Worm (Caenorhabditis elegans) whole organism, late embryonic: Measurements from ENCODE around the gene tbp-1.

ENCODE experiments used
- C08G9.2 ChIP-seq: sonication (generic microtip); optimal IDR thresholded peaks from 2 replicates; lab custom pipeline; 2016; ENCODE audit warnings: mild to moderate bottlenecking, missing genetic modification characterization, moderate library complexity, missing compliant biosample characterization
- K09A11.1 ChIP-seq: sonication (generic microtip); optimal IDR thresholded peaks from 2 replicates; lab custom pipeline; 2017; ENCODE audit warnings: antibody characterized with exemption, mild to moderate bottlenecking, missing genetic modification characterization, missing compliant biosample characterization; ENCODE audit not compliant: insufficient read depth
- T23F11.4 ChIP-seq: fragments of 200-800 bp; sonication (Bioruptor generic); optimal IDR thresholded peaks from 2 replicates; lab custom pipeline; 2018; ENCODE audit warnings: mild to moderate bottlenecking, missing genetic modification characterization, missing compliant biosample characterization
- Y22D7AL.16 ChIP-seq: sonication (generic microtip); optimal IDR thresholded peaks from 2 replicates; lab custom pipeline; 2016; ENCODE audit warnings: missing genetic modification characterization, missing compliant biosample characterization
- ahr-1 ChIP-seq: sonication (generic microtip); optimal IDR thresholded peaks from 2 replicates; lab custom pipeline; 2016; ENCODE audit warnings: missing genetic modification characterization, missing compliant biosample characterization
- ceh-18 ChIP-seq: sonication (generic microtip); optimal IDR thresholded peaks from 2 replicates; lab custom pipeline; 2016; ENCODE audit warnings: missing genetic modification characterization, missing compliant biosample characterization
- ceh-19 ChIP-seq: fragments of 200-800 bp; sonication (Bioruptor generic); optimal IDR thresholded peaks from 2 replicates; lab custom pipeline; 2018; ENCODE audit warnings: mild to moderate bottlenecking, missing genetic modification characterization, missing compliant biosample characterization
- ceh-2 ChIP-seq: sonication (generic microtip); optimal IDR thresholded peaks from 2 replicates; lab custom pipeline; 2016; ENCODE audit warnings: missing genotype, missing genetic modification characterization, missing compliant biosample characterization
- ceh-34 ChIP-seq: sonication (generic microtip); optimal IDR thresholded peaks from 2 replicates; lab custom pipeline; 2016; ENCODE audit warnings: mild to moderate bottlenecking, missing genetic modification characterization, missing compliant biosample characterization
- ceh-45 ChIP-seq: fragments of 200-800 bp; sonication (Bioruptor generic); IDR thresholded peaks from 2 replicates; pipeline ENCODE4 v1.3.6; 2022; ENCODE audit warnings: missing genetic modification reagents, missing genetic modification characterization, missing compliant biosample characterization
- ceh-48 ChIP-seq: sonication (generic microtip); optimal IDR thresholded peaks from 2 replicates; lab custom pipeline; 2016; ENCODE audit warnings: missing genetic modification characterization, inconsistent platforms, missing compliant biosample characterization
- ceh-6 ChIP-seq: fragments of 200-800 bp; sonication (Bioruptor generic); optimal IDR thresholded peaks from 2 replicates; lab custom pipeline; 2018; ENCODE audit warnings: mild to moderate bottlenecking, missing genetic modification characterization, missing compliant biosample characterization
- ceh-9 ChIP-seq: sonication (generic microtip); optimal IDR thresholded peaks from 2 replicates; lab custom pipeline; 2016; ENCODE audit warnings: mild to moderate bottlenecking, missing genetic modification characterization, inconsistent platforms, missing compliant biosample characterization
- che-1 ChIP-seq: sonication (generic microtip); optimal IDR thresholded peaks from 2 replicates; lab custom pipeline; 2016; ENCODE audit warnings: mild to moderate bottlenecking, missing genetic modification characterization, missing compliant biosample characterization
- elt-2 ChIP-seq: sonication (generic microtip); optimal IDR thresholded peaks from 2 replicates; lab custom pipeline; 2016; ENCODE audit warnings: missing genetic modification reagents, missing genetic modification characterization, missing compliant biosample characterization
- elt-4 ChIP-seq: sonication (generic microtip); optimal IDR thresholded peaks from 2 replicates; lab custom pipeline; 2016; ENCODE audit warnings: missing genetic modification characterization, missing compliant biosample characterization
- ets-4 ChIP-seq: sonication (generic microtip); optimal IDR thresholded peaks from 2 replicates; lab custom pipeline; 2016; ENCODE audit warnings: missing genetic modification characterization, missing compliant biosample characterization
- eyg-1 ChIP-seq: sonication (generic microtip); optimal IDR thresholded peaks from 2 replicates; lab custom pipeline; 2016; ENCODE audit warnings: missing genotype, missing genetic modification characterization, missing compliant biosample characterization
- fkh-6 ChIP-seq: sonication (generic microtip); optimal IDR thresholded peaks from 2 replicates; lab custom pipeline; 2016; ENCODE audit warnings: missing genetic modification characterization, missing compliant biosample characterization
- gmeb-2 ChIP-seq: sonication (generic microtip); optimal IDR thresholded peaks from 2 replicates; lab custom pipeline; 2016; ENCODE audit warnings: missing genetic modification characterization, inconsistent platforms, missing compliant biosample characterization
- hlh-13 ChIP-seq: fragments of 200-800 bp; sonication (Bioruptor generic); optimal IDR thresholded peaks from 2 replicates; lab custom pipeline; 2018; ENCODE audit warnings: mild to moderate bottlenecking, missing genetic modification characterization, missing compliant biosample characterization
- hlh-30 ChIP-seq: sonication (generic microtip); optimal IDR thresholded peaks from 2 replicates; lab custom pipeline; 2017; ENCODE audit warnings: antibody characterized with exemption, missing genetic modification characterization, missing compliant biosample characterization; ENCODE audit not compliant: insufficient read depth
- hlh-6 ChIP-seq: sonication (generic microtip); optimal IDR thresholded peaks from 2 replicates; lab custom pipeline; 2016; ENCODE audit warnings: missing genotype, missing genetic modification characterization, missing compliant biosample characterization
- lin-11 ChIP-seq: fragments of 200-800 bp; sonication (Bioruptor generic); optimal IDR thresholded peaks from 2 replicates; lab custom pipeline; 2018; ENCODE audit warnings: mild to moderate bottlenecking, missing genetic modification characterization, missing compliant biosample characterization
- nhr-11 ChIP-seq: fragments of 150-350 bp; optimal IDR thresholded peaks from 2 replicates; lab custom pipeline; 2014; ENCODE audit warnings: missing biosample characterization, missing genetic modification characterization
- nhr-232 ChIP-seq: sonication (generic microtip); optimal IDR thresholded peaks from 2 replicates; lab custom pipeline; 2016; ENCODE audit warnings: missing genetic modification characterization, missing compliant biosample characterization
- npax-4 ChIP-seq: sonication (generic microtip); optimal IDR thresholded peaks from 2 replicates; lab custom pipeline; 2016; ENCODE audit warnings: missing genetic modification characterization, missing compliant biosample characterization
- odd-2 ChIP-seq: sonication (generic microtip); optimal IDR thresholded peaks from 2 replicates; lab custom pipeline; 2017; ENCODE audit warnings: antibody characterized with exemption, mild to moderate bottlenecking, missing genetic modification characterization, missing compliant biosample characterization
- pag-3 ChIP-seq: sonication (generic microtip); optimal IDR thresholded peaks from 2 replicates; lab custom pipeline; 2016; ENCODE audit warnings: missing compliant biosample characterization, missing genetic modification characterization, borderline replicate concordance
- pat-9 ChIP-seq: fragments of 200-800 bp; sonication (Bioruptor generic); optimal IDR thresholded peaks from 2 replicates; lab custom pipeline; 2018; ENCODE audit warnings: mild to moderate bottlenecking, missing genetic modification characterization, moderate library complexity, missing compliant biosample characterization
- pax-1 ChIP-seq: fragments of 150-350 bp; optimal IDR thresholded peaks from 2 replicates; lab custom pipeline; 2014; ENCODE audit warnings: missing biosample characterization, missing genetic modification characterization
- pqm-1 ChIP-seq: sonication (generic microtip); optimal IDR thresholded peaks from 2 replicates; lab custom pipeline; 2016; ENCODE audit warnings: missing genetic modification characterization, missing compliant biosample characterization
- sdc-2 ChIP-seq: sonication (generic microtip); optimal IDR thresholded peaks from 2 replicates; lab custom pipeline; 2016; ENCODE audit warnings: missing genotype, missing genetic modification characterization, missing compliant biosample characterization
- syd-9 ChIP-seq: sonication (generic microtip); optimal IDR thresholded peaks from 2 replicates; lab custom pipeline; 2016; ENCODE audit warnings: mild to moderate bottlenecking, missing genetic modification characterization, moderate library complexity, missing compliant biosample characterization
- tbx-2 ChIP-seq: sonication (generic microtip); optimal IDR thresholded peaks from 2 replicates; lab custom pipeline; 2016; ENCODE audit warnings: missing genetic modification characterization, missing compliant biosample characterization
- ttx-3 ChIP-seq: sonication (generic microtip); optimal IDR thresholded peaks from 2 replicates; lab custom pipeline; 2016; ENCODE audit warnings: missing genetic modification reagents, missing genetic modification characterization, missing compliant biosample characterization
- unc-3 ChIP-seq, 2 experiments: fragments of 200-800 bp in 1 of 2; sonication (Bioruptor generic) in 1 of 2; sonication (generic microtip) in 1 of 2; conservative IDR thresholded peaks in 1 of 2; optimal IDR thresholded peaks in 1 of 2; 2 replicates each; pipeline versions ENCODE4 v1.3.6 to Lab custom; 2016 to 2022; ENCODE audit warnings: missing compliant biosample characterization in 2 of 2, missing genetic modification characterization in 2 of 2, missing genetic modification reagents in 1 of 2
- unc-55 ChIP-seq: sonication (generic microtip); optimal IDR thresholded peaks from 2 replicates; lab custom pipeline; 2017; ENCODE audit warnings: missing biosample characterization, missing genetic modification reagents, missing genetic modification characterization
- unc-86 ChIP-seq: sonication (generic microtip); optimal IDR thresholded peaks from 2 replicates; lab custom pipeline; 2016; ENCODE audit warnings: missing genetic modification characterization, missing compliant biosample characterization
- ztf-16 ChIP-seq: sonication (generic microtip); optimal IDR thresholded peaks from 2 replicates; lab custom pipeline; 2017; ENCODE audit warnings: missing genetic modification characterization, missing compliant biosample characterization

Gene tbp-1

DNA sequence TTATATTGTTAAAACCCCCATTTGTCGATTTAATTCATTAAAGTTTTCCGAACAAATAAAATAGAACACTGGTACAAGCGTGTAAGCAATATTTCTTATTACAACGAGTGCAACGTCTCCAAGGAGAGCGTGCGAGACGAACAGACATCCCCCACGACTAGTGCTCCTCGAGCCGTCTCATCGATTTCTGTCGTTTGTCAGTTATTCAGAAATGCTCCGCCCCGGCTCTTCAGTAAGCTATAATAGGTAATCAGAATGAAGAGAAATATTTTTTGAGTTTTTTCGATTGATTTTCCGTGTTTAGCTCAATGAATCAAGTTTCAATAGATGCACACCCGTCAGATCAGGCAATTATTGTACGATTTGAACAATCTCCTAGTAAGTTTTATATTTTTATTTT lies 45.1 kb upstream of the tbp-1 start, which contains the start of gene kap-1:
Gene kap-1, plus strand, starts transcription at position 143 of the 400 bp plus-strand sequence.
- no peak for TF ChIP-seq unc-86
- TF ChIP-seq ceh-48 (tag; lab: Kevin White, UChicago) = peak; percentile 40

DNA sequence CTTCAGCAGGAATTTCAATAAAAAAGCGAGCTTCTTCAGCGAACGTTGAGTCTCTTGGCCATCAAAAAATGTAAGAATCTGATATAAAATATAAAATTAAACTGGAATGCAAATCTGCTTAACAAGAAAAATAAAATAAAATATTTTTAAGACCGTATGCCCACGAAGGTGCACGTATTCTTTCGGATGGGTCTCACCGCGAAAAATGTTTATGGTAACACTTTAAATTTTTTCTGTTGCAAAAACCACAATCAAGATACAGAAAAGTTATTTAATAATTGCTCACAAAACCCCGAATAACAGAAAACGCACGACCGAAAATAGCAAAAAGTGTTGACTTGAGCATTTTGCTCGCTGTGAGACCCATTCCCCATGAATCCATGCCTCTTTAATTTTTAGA lies 44.7 kb upstream of the tbp-1 start:
- TF ChIP-seq che-1 (tag; lab: Kevin White, UChicago) (no peak), tbx-2 (no peak), elt-4 (tag; lab: Kevin White, UChicago) (no peak), K09A11.1 (no peak), ceh-34 (no peak)
- TF ChIP-seq, all 69 proteins: peak for 0

- no peak for TF ChIP-seq tbx-2
- TF ChIP-seq unc-86 = no peak
- TF ChIP-seq odd-2 = no peak
- no peak for TF ChIP-seq ceh-19 (GFP tag; lab: Kevin White, UChicago)
- TF ChIP-seq pag-3 = no peak
- no peak for TF ChIP-seq T23F11.4 (GFP tag; lab: Kevin White, UChicago)
- no peak for TF ChIP-seq hlh-6
- TF ChIP-seq syd-9 (tag; lab: Kevin White, UChicago) = no peak
- TF ChIP-seq ets-4 (tag; lab: Kevin White, UChicago) = no peak
- no peak for TF ChIP-seq ceh-45 (GFP tag; lab: Robert Waterston, UW)
- no peak for TF ChIP-seq nhr-11 (tag; lab: Kevin White, UChicago)
- TF ChIP-seq ztf-16 = no peak
- no peak for TF ChIP-seq hlh-13 (GFP tag; lab: Kevin White, UChicago)
- no peak for TF ChIP-seq Y22D7AL.16 (tag; lab: Kevin White, UChicago)
- no peak for TF ChIP-seq sdc-2 (tag; lab: Kevin White, UChicago)
- no peak for TF ChIP-seq ceh-18
- TF ChIP-seq fkh-6 (tag; lab: Kevin White, UChicago) = no peak
- TF ChIP-seq elt-4 (tag; lab: Kevin White, UChicago) = no peak
- TF ChIP-seq, all 69 proteins: peak for 0
Measured at ce11 chrIII:7343389-7343788, 40.4 kb upstream of the tbp-1 start, which contains the start of gene F08F8.6. TSS of gene F08F8.6 (plus strand) at chrIII:7343689.

DNA sequence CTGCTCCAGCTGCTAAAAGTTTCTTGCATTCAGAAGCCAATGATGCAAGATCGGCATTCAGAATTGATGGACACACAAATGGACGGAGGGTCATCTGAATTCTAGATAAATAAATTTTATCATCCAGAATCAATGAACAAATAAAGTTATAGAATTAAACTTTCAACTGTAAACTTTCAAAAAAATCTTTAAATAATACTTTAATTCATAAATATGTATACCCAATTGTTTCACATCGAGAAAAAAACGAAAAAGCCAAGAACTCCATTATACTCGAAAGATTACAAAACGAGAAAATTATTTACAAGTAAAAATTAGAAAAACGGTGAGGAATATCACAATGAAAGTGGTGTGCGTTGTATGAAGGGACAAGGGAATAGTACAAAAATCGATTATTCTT lies 36.8 kb upstream of the tbp-1 start, which contains the start of gene F08F8.7:
Gene F08F8.7, minus strand, starts transcription at position 101 of the 400 bp plus-strand sequence.
- TF ChIP-seq ceh-2 (tag; lab: Kevin White, UChicago) (no peak), gmeb-2 (no peak), npax-4 (no peak), syd-9 (tag; lab: Kevin White, UChicago) (no peak), C08G9.2 (no peak), ahr-1 (tag; lab: Kevin White, UChicago) (no peak)

DNA sequence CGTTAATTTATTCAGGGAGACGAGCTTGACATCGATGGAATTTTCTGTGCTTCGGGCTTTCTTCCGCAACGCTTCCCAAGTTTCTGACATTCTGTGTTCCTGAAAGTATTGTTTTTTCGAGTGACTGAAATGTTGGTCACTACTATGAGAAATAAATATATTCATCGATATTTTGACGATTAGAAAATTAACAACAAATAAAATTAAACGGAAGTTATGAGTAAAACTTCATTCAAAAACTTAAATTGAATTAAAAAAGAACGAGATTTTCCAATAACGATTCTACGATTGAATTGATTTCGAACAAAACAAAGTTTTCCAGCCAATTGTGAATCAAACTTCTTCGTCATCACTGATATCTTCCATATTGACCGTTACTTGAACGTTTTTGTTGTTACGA lies 34.8 kb upstream of the tbp-1 start, which contains the start of gene gos-28:
Gene gos-28, minus strand, starts transcription at position 101 of the 400 bp plus-strand sequence.
- TF ChIP-seq pat-9 (tag; lab: Kevin White, UChicago) (no peak), hlh-13 (GFP tag; lab: Kevin White, UChicago) (no peak), nhr-232 (tag; lab: Kevin White, UChicago) (no peak), Y22D7AL.16 (tag; lab: Kevin White, UChicago) (no peak), sdc-2 (tag; lab: Kevin White, UChicago) (no peak), pqm-1 (no peak), fkh-6 (tag; lab: Kevin White, UChicago) (no peak)
- TF ChIP-seq, all 69 proteins: peak for 0

ce11 chrIII:7353871-7354270 lies 30.0 kb upstream of the tbp-1 start, which contains the start of gene F08F8.9:
TSS of gene F08F8.9 (minus strand) at chrIII:7353971.
- no peak for TF ChIP-seq ets-4 (tag; lab: Kevin White, UChicago)
- no peak for TF ChIP-seq pax-1

DNA sequence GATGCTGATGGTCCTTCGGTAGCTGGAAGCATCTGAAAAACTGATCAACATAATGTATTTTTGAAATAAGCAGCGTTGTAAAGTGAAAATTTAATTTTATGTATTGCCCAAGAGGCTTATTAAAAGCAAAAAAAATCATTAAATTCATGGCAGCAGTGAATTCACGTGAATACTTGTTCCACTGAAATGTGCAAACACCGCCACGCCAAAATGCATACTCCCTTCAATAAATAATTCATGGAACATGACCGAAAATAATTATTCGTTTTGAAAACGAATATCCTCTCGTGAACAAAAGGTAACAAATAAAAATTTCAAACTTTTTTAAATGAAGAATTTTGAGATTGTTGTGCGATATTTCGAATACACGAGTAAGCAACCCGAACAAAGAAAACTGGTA lies 26.5 kb upstream of the tbp-1 start, which contains the start of gene F08F8.10:
Gene F08F8.10, minus strand, starts transcription at position 38 of the 400 bp plus-strand sequence.
- peak; percentile 30 for TF ChIP-seq unc-55
- TF ChIP-seq ceh-18 = no peak
- no peak for TF ChIP-seq nhr-11 (tag; lab: Kevin White, UChicago)
- peak; percentile 7 for TF ChIP-seq elt-2 (tag; lab: Kevin White, UChicago)
- TF ChIP-seq ceh-9 = no peak
- TF ChIP-seq pax-1 = no peak
- peak; percentile 78 for TF ChIP-seq unc-86
- TF ChIP-seq ceh-6 = no peak
- no peak for TF ChIP-seq odd-2
- TF ChIP-seq hlh-30 (tag; lab: Kevin White, UChicago) = peak; percentile 62
- no peak for TF ChIP-seq unc-3 (GFP tag; conservative IDR thresholded peaks at IDR 0.05; lab: Robert Waterston, UW)
- no peak for TF ChIP-seq unc-3 (tag; optimal IDR thresholded peaks at IDR 0.05; lab: Kevin White, UChicago)
- TF ChIP-seq ttx-3 (tag; lab: Kevin White, UChicago) = no peak
- TF ChIP-seq eyg-1 (tag; lab: Kevin White, UChicago) = no peak
- TF ChIP-seq tbx-2 = no peak
- no peak for TF ChIP-seq lin-11 (tag; lab: Kevin White, UChicago)
